Worm (Caenorhabditis elegans) whole organism, L3 larva: ENCODE measurements around the gene F26C11.3.

Experiments used
- hmg-11 ChIP-seq: sonication (generic microtip); optimal IDR thresholded peaks from 2 replicates; lab custom pipeline; 2016; ENCODE audit warnings: missing genetic modification characterization, missing compliant biosample characterization
- nhr-12 ChIP-seq: fragments of 150-350 bp; optimal IDR thresholded peaks from 2 replicates; lab custom pipeline; 2014; ENCODE audit warnings: missing biosample characterization, missing genetic modification characterization
- pqm-1 ChIP-seq: fragments of 150-350 bp; optimal IDR thresholded peaks from 2 replicates; lab custom pipeline; 2017; ENCODE audit warnings: missing biosample characterization, missing genetic modification characterization, inconsistent platforms
- skn-1 ChIP-seq: fragments of 150-350 bp; optimal IDR thresholded peaks from 2 replicates; lab custom pipeline; 2014; ENCODE audit warnings: missing biosample characterization, missing genetic modification characterization
- zag-1 ChIP-seq: fragments of 150-350 bp; optimal IDR thresholded peaks from 2 replicates; lab custom pipeline; 2014; ENCODE audit warnings: missing biosample characterization, missing genetic modification characterization

- TF ChIP-seq zag-1 (tag; lab: Kevin White, UChicago) (no peak), hmg-11 (tag; lab: Kevin White, UChicago) (no peak), skn-1 (no peak), pqm-1 (tag; lab: Kevin White, UChicago) (no peak), nhr-12 (tag; lab: Kevin White, UChicago) (no peak)
These were observed 41.9 kb downstream of the F26C11.3 start, which contains the start of gene chil-8 for ce11 chrII:9872961-9873360.
